Fruit fly (Drosophila melanogaster) whole organism, embryonic: ENCODE measurements around the gene CG11634.

Experiments
- Aef1 ChIP-seq: fragments of 200-800 bp; sonication (Bioruptor generic); IDR thresholded peaks from 3 replicates; pipeline ENCODE4 v1.3.6; 2022; ENCODE audit warnings: missing biosample characterization, missing genetic modification characterization
- B-H2 ChIP-seq: fragments of 200-800 bp; sonication (Bioruptor generic); optimal IDR thresholded peaks from 2 replicates; lab custom pipeline; 2018; ENCODE audit warnings: missing biosample characterization, mild to moderate bottlenecking, missing genetic modification characterization
- CG10321 ChIP-seq: fragments of 200-800 bp; sonication (Bioruptor generic); IDR thresholded peaks from 2 replicates; pipeline ENCODE4 v1.3.6; 2022; ENCODE audit warnings: missing biosample characterization, missing genetic modification characterization
- CG12391 ChIP-seq: fragments of 200-800 bp; sonication (Bioruptor generic); optimal IDR thresholded peaks from 3 replicates; lab custom pipeline; 2018; ENCODE audit warnings: missing biosample characterization, mild to moderate bottlenecking, missing genetic modification characterization, moderate library complexity
- CG14050 ChIP-seq: fragments of 200-800 bp; sonication (Bioruptor generic); IDR thresholded peaks from 3 replicates; pipeline ENCODE4 v1.3.6; 2022; ENCODE audit warnings: missing biosample characterization, missing genetic modification characterization
- CG15479 ChIP-seq: fragments of 200-800 bp; sonication (Bioruptor generic); optimal IDR thresholded peaks from 3 replicates; lab custom pipeline; 2019; ENCODE audit warnings: missing biosample characterization, mild to moderate bottlenecking, missing genetic modification characterization, moderate library complexity
- CG15696 ChIP-seq: fragments of 200-800 bp; sonication (Bioruptor generic); optimal IDR thresholded peaks from 2 replicates; lab custom pipeline; 2019; ENCODE audit warnings: missing biosample characterization, mild to moderate bottlenecking, missing genetic modification characterization, moderate library complexity
- CG16815 ChIP-seq: fragments of 200-800 bp; sonication (Bioruptor generic); optimal IDR thresholded peaks from 3 replicates; lab custom pipeline; 2017; ENCODE audit warnings: missing biosample characterization, mild to moderate bottlenecking, missing genetic modification characterization
- CG17568 ChIP-seq: fragments of 200-800 bp; sonication (Bioruptor generic); optimal IDR thresholded peaks from 2 replicates; lab custom pipeline; 2018; ENCODE audit warnings: missing biosample characterization, mild to moderate bottlenecking, missing genetic modification characterization, moderate library complexity
- CG30020 ChIP-seq: fragments of 200-800 bp; optimal IDR thresholded peaks from 2 replicates; lab custom pipeline; 2019; ENCODE audit warnings: missing biosample characterization, mild to moderate bottlenecking, missing genetic modification characterization, moderate library complexity
- CG34422 ChIP-seq: fragments of 200-800 bp; sonication (Bioruptor generic); IDR thresholded peaks from 3 replicates; pipeline ENCODE4 v1.3.6; 2022; ENCODE audit warnings: missing biosample characterization, missing genetic modification characterization
- CG4360 ChIP-seq: fragments of 200-800 bp; sonication (Bioruptor generic); IDR thresholded peaks from 2 replicates; pipeline ENCODE4 v1.3.6; 2022; ENCODE audit warnings: missing biosample characterization, missing genetic modification characterization
- CG4820 ChIP-seq: fragments of 200-800 bp; sonication (Bioruptor generic); optimal IDR thresholded peaks from 3 replicates; lab custom pipeline; 2016; ENCODE audit warnings: missing biosample characterization, missing genetic modification characterization
- CG5245 ChIP-seq: fragments of 200-800 bp; sonication (Bioruptor generic); optimal IDR thresholded peaks from 3 replicates; lab custom pipeline; 2016; ENCODE audit warnings: missing biosample characterization, missing genetic modification characterization
- CG7963 ChIP-seq: fragments of 200-800 bp; sonication (Bioruptor generic); IDR thresholded peaks from 3 replicates; pipeline ENCODE4 v1.3.6; 2022; ENCODE audit warnings: missing biosample characterization, missing genetic modification characterization; ENCODE audit not compliant: partially characterized antibody
- CG9727 ChIP-seq: fragments of 200-800 bp; sonication (Bioruptor generic); optimal IDR thresholded peaks from 3 replicates; lab custom pipeline; 2017; ENCODE audit warnings: missing biosample characterization, mild to moderate bottlenecking, missing genetic modification characterization
- CG9876 ChIP-seq: fragments of 200-800 bp; sonication (Bioruptor generic); optimal IDR thresholded peaks from 2 replicates; lab custom pipeline; 2016; ENCODE audit warnings: missing biosample characterization, missing genetic modification characterization
- CoRest ChIP-seq: fragments of 200-800 bp; sonication (Bioruptor generic); optimal IDR thresholded peaks from 3 replicates; lab custom pipeline; 2018; ENCODE audit warnings: missing biosample characterization, mild to moderate bottlenecking, missing genetic modification characterization, moderate library complexity
- CrebB ChIP-seq: fragments of 200-800 bp; sonication (Bioruptor generic); optimal IDR thresholded peaks from 3 replicates; lab custom pipeline; 2018; ENCODE audit warnings: missing biosample characterization, mild to moderate bottlenecking, missing genetic modification characterization
- D ChIP-seq, 2 experiments: fragments of 200-800 bp in 1 of 2; fragments of >200 bp in 1 of 2; sonication (Bioruptor generic) in 1 of 2; optimal IDR thresholded peaks; 2 replicates in 1 of 2; 3 replicates in 1 of 2; lab custom pipeline; 2017; ENCODE audit warnings: mild to moderate bottlenecking in 1 of 2, missing biosample characterization in 1 of 2, missing genetic modification characterization in 1 of 2, missing genetic modification reagents in 1 of 2
- Dref ChIP-seq: fragments of 200-800 bp; sonication (Bioruptor generic); IDR thresholded peaks from 2 replicates; pipeline ENCODE4 v1.3.6; 2022; ENCODE audit warnings: missing biosample characterization, missing genetic modification characterization
- HLH54F ChIP-seq: fragments of 200-800 bp; sonication (Bioruptor generic); optimal IDR thresholded peaks from 3 replicates; lab custom pipeline; 2016; ENCODE audit warnings: missing biosample characterization, missing genetic modification characterization
- MTF-1 ChIP-seq: fragments of 200-800 bp; sonication (Bioruptor generic); optimal IDR thresholded peaks from 2 replicates; lab custom pipeline; 2018; ENCODE audit warnings: missing biosample characterization, mild to moderate bottlenecking, missing genetic modification characterization, borderline replicate concordance
- Meics ChIP-seq: fragments of 200-800 bp; sonication (Bioruptor generic); optimal IDR thresholded peaks from 2 replicates; lab custom pipeline; 2017; ENCODE audit warnings: missing biosample characterization, mild to moderate bottlenecking, missing genetic modification characterization
- Nf-YC ChIP-seq: fragments of 200-800 bp; optimal IDR thresholded peaks from 3 replicates; lab custom pipeline; 2019; ENCODE audit warnings: missing biosample characterization, mild to moderate bottlenecking, missing genetic modification characterization, moderate library complexity
- ab ChIP-seq: fragments of 200-800 bp; sonication (Bioruptor generic); optimal IDR thresholded peaks from 2 replicates; lab custom pipeline; 2016; ENCODE audit warnings: missing biosample characterization, missing genetic modification characterization
- abd-A ChIP-seq: fragments of 200-800 bp; sonication (Bioruptor generic); optimal IDR thresholded peaks from 3 replicates; lab custom pipeline; 2019; ENCODE audit warnings: missing biosample characterization, mild to moderate bottlenecking, missing genetic modification characterization, moderate library complexity
- al ChIP-seq: fragments of 200-800 bp; sonication (Bioruptor generic); IDR thresholded peaks from 2 replicates; pipeline ENCODE4 v1.3.6; 2022; ENCODE audit warnings: missing biosample characterization, missing genetic modification characterization
- chm ChIP-seq: fragments of 200-800 bp; sonication (Bioruptor generic); IDR thresholded peaks from 2 replicates; pipeline ENCODE4 v1.3.6; 2022; ENCODE audit warnings: missing biosample characterization, missing genetic modification characterization
- ci ChIP-seq: fragments of 200-800 bp; sonication (Bioruptor generic); IDR thresholded peaks from 3 replicates; pipeline ENCODE4 v1.3.6; 2022; ENCODE audit warnings: missing biosample characterization, missing genetic modification characterization
- dan ChIP-seq: fragments of 200-800 bp; sonication (Bioruptor generic); IDR thresholded peaks from 2 replicates; pipeline ENCODE4 v1.3.6; 2022; ENCODE audit warnings: missing biosample characterization, missing genetic modification characterization
- hth ChIP-seq: fragments of >200 bp; optimal IDR thresholded peaks from 2 replicates; lab custom pipeline; 2017; ENCODE audit warnings: inconsistent platforms
- insv ChIP-seq, 2 experiments: fragments of 200-800 bp; sonication (Bioruptor generic); optimal IDR thresholded peaks; 3 replicates each; lab custom pipeline; 2016 to 2018; ENCODE audit warnings: missing biosample characterization in 2 of 2, missing genetic modification characterization in 2 of 2
- inv ChIP-seq: fragments of 200-800 bp; sonication (Bioruptor generic); IDR thresholded peaks from 2 replicates; pipeline ENCODE4 v1.3.6; 2022; ENCODE audit warnings: missing biosample characterization, missing genetic modification characterization; ENCODE audit not compliant: partially characterized antibody
- kni ChIP-seq: fragments of 200-800 bp; sonication (Bioruptor generic); optimal IDR thresholded peaks from 3 replicates; lab custom pipeline; 2017; ENCODE audit warnings: mild to moderate bottlenecking, missing biosample characterization, missing genetic modification reagents, missing genetic modification characterization
- lab ChIP-seq: fragments of 200-800 bp; sonication (Bioruptor generic); optimal IDR thresholded peaks from 3 replicates; lab custom pipeline; 2017; ENCODE audit warnings: missing biosample characterization, missing genetic modification characterization, mild to moderate bottlenecking, moderate library complexity, missing genetic modification reagents
- maf-S ChIP-seq: fragments of 200-800 bp; sonication (Bioruptor generic); optimal IDR thresholded peaks from 2 replicates; lab custom pipeline; 2016; ENCODE audit warnings: missing biosample characterization, missing genetic modification characterization
- org-1 ChIP-seq: fragments of 200-800 bp; sonication (Bioruptor generic); optimal IDR thresholded peaks from 2 replicates; lab custom pipeline; 2017; ENCODE audit warnings: missing biosample characterization, missing genetic modification characterization
- pho ChIP-seq: fragments of 200-800 bp; sonication (Bioruptor generic); optimal IDR thresholded peaks from 2 replicates; lab custom pipeline; 2016; ENCODE audit warnings: missing biosample characterization, missing genetic modification characterization
- pros ChIP-seq: fragments of 200-800 bp; sonication (Bioruptor generic); optimal IDR thresholded peaks from 3 replicates; lab custom pipeline; 2019; ENCODE audit warnings: missing biosample characterization, mild to moderate bottlenecking, missing genetic modification characterization, moderate library complexity
- sens ChIP-seq: fragments of 200-800 bp; sonication (Bioruptor generic); peaks from one replicate; lab custom pipeline; 2016; ENCODE audit warnings: missing biosample characterization, missing genetic modification characterization
- sim ChIP-seq: fragments of 200-800 bp; sonication (Bioruptor generic); IDR thresholded peaks from 2 replicates; pipeline ENCODE4 v1.3.6; 2022; ENCODE audit warnings: missing biosample characterization, missing genetic modification characterization
- sima ChIP-seq: fragments of 200-800 bp; sonication (Bioruptor generic); optimal IDR thresholded peaks from 2 replicates; lab custom pipeline; 2016; ENCODE audit warnings: missing biosample characterization, missing genetic modification characterization
- tll ChIP-seq, 2 experiments: fragments of 200-800 bp in 1 of 2; fragments of >200 bp in 1 of 2; sonication (Bioruptor generic) in 1 of 2; optimal IDR thresholded peaks; 2 replicates each; lab custom pipeline; 2017 to 2019; ENCODE audit warnings: missing biosample characterization in 2 of 2, missing genetic modification characterization in 2 of 2, mild to moderate bottlenecking in 1 of 2, moderate library complexity in 1 of 2
- vvl ChIP-seq: fragments of 200-800 bp; sonication (Bioruptor generic); IDR thresholded peaks from 2 replicates; pipeline ENCODE4 v1.3.6; 2022; ENCODE audit warnings: missing biosample characterization, missing genetic modification characterization
- zfh1 ChIP-seq: fragments of 200-800 bp; sonication (Bioruptor generic); IDR thresholded peaks from 3 replicates; pipeline ENCODE4 v1.3.6; 2022; ENCODE audit warnings: missing biosample characterization, missing genetic modification characterization

The CG11634 gene

DNA sequence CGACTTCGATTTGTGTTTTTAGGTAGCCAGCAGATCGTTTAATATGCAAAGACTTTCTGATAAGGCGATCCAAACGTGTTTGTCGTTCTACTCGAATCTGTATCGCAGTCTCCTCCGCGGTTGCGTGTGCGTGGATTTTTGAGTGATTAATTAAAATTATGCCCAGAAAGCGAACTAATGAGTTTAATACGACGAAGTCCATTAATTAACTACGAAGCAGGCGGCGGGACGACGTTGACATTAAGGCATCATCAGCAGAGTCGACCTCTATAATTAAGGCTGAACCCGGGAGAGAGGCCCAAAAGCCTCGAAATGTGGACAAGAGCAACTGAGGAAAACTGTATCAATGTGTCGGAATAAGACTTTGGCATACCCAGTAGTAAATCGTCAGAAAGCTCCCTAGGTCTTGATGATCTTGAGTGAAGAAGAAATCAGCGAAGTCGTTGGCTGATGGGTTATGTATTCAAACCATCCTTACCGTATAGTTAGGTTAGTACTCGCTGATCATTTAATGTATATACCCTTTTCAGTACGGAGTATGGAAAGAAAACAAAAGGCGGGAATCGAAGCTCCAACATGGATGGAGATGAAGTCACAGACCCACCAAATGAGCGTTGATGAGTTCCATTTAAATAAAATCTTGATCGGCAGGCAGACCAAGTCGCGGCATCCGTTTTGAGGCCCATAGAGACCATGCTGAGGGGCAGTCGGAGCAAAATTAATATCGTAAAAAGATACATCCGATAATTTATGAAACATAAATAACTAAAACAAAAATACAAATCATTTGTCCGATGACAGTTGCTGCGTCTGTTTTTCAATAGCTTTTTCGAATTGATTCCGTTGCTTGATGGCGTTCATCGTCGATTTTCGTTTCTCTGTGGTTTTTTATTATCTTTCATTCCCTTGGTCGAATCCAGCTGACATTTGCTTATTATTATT, 48.8 kb upstream of the CG11634 start (continued):
- TF ChIP-seq insv (GFP tag; optimal IDR thresholded peaks at IDR 0.05; lab: Kevin White, UChicago) = no peak

DNA sequence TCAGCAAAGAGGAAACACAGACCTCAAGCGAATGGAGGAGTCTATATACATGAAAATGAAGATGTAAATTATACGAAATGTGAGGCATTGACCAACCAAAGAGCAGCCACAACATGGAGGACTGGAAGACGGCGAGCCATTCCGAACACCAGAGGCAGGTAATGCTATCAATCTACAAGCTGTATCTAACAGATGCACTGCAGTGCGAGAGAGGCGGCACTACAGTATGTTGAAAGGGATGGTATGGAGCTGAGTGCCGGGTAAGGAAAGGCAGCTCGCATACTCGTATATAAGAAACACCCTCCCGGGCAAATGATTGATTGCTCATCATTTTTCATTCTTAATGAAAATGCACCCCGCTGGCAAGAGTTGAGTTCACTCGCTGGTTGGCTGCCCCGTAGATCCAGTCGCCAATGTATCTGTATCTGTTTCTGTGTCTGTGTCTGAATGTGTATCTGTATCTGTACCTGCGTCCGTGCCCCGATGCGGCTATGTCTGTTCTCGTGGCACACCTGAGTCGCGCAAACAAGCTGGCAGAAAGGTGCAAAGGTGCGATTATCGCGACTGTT, 47.3 kb upstream of the CG11634 start:
- no peak for TF ChIP-seq CG17568
- no peak for TF ChIP-seq dan (GFP tag; lab: Robert Waterston, UW)
- peak; percentile 20 for TF ChIP-seq D (optimal IDR thresholded peaks at IDR 0.05; lab: Kevin White, UChicago)
- TF ChIP-seq D (GFP tag; optimal IDR thresholded peaks at IDR 0.05; lab: Kevin White, UChicago) = no peak
- TF ChIP-seq pros (GFP tag; lab: Kevin White, UChicago) = peak; percentile 88
- no peak for TF ChIP-seq CG4820 (GFP tag; lab: Kevin White, UChicago)
- TF ChIP-seq Dref (GFP tag; lab: Robert Waterston, UW) = no peak
- peak in 1 of 2 experiments; percentile 11 for TF ChIP-seq tll (GFP tag; optimal IDR thresholded peaks at IDR 0.05; lab: Kevin White, UChicago)
- TF ChIP-seq ab (GFP tag; lab: Kevin White, UChicago) = no peak
- TF ChIP-seq HLH54F (GFP tag; lab: Kevin White, UChicago) = no peak
- no peak for TF ChIP-seq maf-S
- TF ChIP-seq CG34422 (GFP tag; lab: Robert Waterston, UW) = 0 out of 3 replicates have a peak, but pooled peaks have one; percentile 22
- TF ChIP-seq CG16815 (GFP tag; lab: Kevin White, UChicago) = no peak
- TF ChIP-seq CG9876 (GFP tag; lab: Kevin White, UChicago) = no peak
- no peak for TF ChIP-seq sima
- peak; percentile 73 for TF ChIP-seq CG10321 (GFP tag; lab: Robert Waterston, UW)
- TF ChIP-seq hth (lab: Kevin White, UChicago) = peak; percentile 56
- no peak for TF ChIP-seq ci (GFP tag; lab: Robert Waterston, UW)
- peak; percentile 53 for TF ChIP-seq sens
- TF ChIP-seq zfh1 (GFP tag; lab: Robert Waterston, UW) = no peak
- no peak for TF ChIP-seq CrebB (tag; lab: Kevin White, UChicago)
- TF ChIP-seq CG12391 (tag; lab: Kevin White, UChicago) = no peak
- TF ChIP-seq CG9727 (GFP tag; lab: Kevin White, UChicago) = no peak
- TF ChIP-seq CG15696 (tag; lab: Kevin White, UChicago) = no peak
- no peak for TF ChIP-seq al (GFP tag; lab: Robert Waterston, UW)
- TF ChIP-seq CG4360 (GFP tag; lab: Robert Waterston, UW) = no peak
- no peak for TF ChIP-seq Meics
- no peak for TF ChIP-seq Aef1 (GFP tag; lab: Robert Waterston, UW)
- TF ChIP-seq CG7963 (GFP tag; lab: Robert Waterston, UW) = no peak
- TF ChIP-seq MTF-1 (GFP tag; lab: Kevin White, UChicago) = no peak
- no peak for TF ChIP-seq org-1
- no peak for TF ChIP-seq sim (GFP tag; lab: Robert Waterston, UW)
- no peak for TF ChIP-seq lab (GFP tag; lab: Kevin White, UChicago)
- TF ChIP-seq chm (GFP tag; lab: Robert Waterston, UW) = no peak
- TF ChIP-seq CG14050 (GFP tag; lab: Robert Waterston, UW) = no peak
- TF ChIP-seq vvl (GFP tag; lab: Robert Waterston, UW) = 0 out of 2 replicates have a peak, but pooled peaks have one; percentile 9
- TF ChIP-seq CG30020 (tag; lab: Kevin White, UChicago) = no peak
- TF ChIP-seq kni (GFP tag; lab: Kevin White, UChicago) = peak; percentile 74
- no peak for TF ChIP-seq pho
- no peak for TF ChIP-seq B-H2 (GFP tag; lab: Kevin White, UChicago)
- peak; percentile 29 for TF ChIP-seq abd-A (tag; lab: Kevin White, UChicago)
- no peak for TF ChIP-seq CG15479 (GFP tag; lab: Kevin White, UChicago)
- TF ChIP-seq CoRest = no peak
- TF ChIP-seq Nf-YC (tag; lab: Kevin White, UChicago) = peak; percentile 89
- TF ChIP-seq inv (GFP tag; lab: Robert Waterston, UW) = no peak
- no peak for TF ChIP-seq CG5245 (GFP tag; lab: Kevin White, UChicago)
